Fruit fly (Drosophila melanogaster): ENCODE data around the gene Fpgs2.
A peak's percentile ranks its signal among the peaks of the same experiment; 100 is the strongest.

Gene Fpgs2

dm6 chr2L:3882172-3882571 is 31.9 kb downstream of the Fpgs2 start (continued):
- TF ChIP-seq Lpt (GFP tag; optimal IDR thresholded peaks at IDR 0.05) (peak; percentile 53), CG34406 (GFP tag; optimal IDR thresholded peaks at IDR 0.05) (peak; percentile 57), Hr38 (GFP tag; optimal IDR thresholded peaks at IDR 0.05) (peak; percentile 32), CG15336 (GFP tag; IDR thresholded peaks at IDR 0.05) (peak; percentile 89), Eip75B (GFP tag; optimal IDR thresholded peaks at IDR 0.05) (peak; percentile 57), Met (GFP tag; optimal IDR thresholded peaks at IDR 0.05) (peak; percentile 64), CG10669 (GFP tag; optimal IDR thresholded peaks at IDR 0.05) (peak; percentile 54), CG6854 (GFP tag; optimal IDR thresholded peaks at IDR 0.05) (no peak), ss (GFP tag; optimal IDR thresholded peaks at IDR 0.05) (peak; percentile 36 to 84), CG6276 (GFP tag; optimal IDR thresholded peaks at IDR 0.05) (peak; percentile 60), achi (GFP tag; optimal IDR thresholded peaks at IDR 0.05) (peak; percentile 61), CG10631 (GFP tag; optimal IDR thresholded peaks at IDR 0.05) (peak; percentile 75), Sox14 (GFP tag; optimal IDR thresholded peaks at IDR 0.05) (peak; percentile 75), Eip78C (GFP tag) (peak; percentile 90), CG6163 (GFP tag; IDR thresholded peaks at IDR 0.05) (peak; percentile 85), dsx (GFP tag; optimal IDR thresholded peaks at IDR 0.05; ENCODE audit: poor library complexity, severe bottlenecking) (peak; percentile 40), CG9139 (GFP tag; optimal IDR thresholded peaks at IDR 0.05) (no peak), Ets96B (tag; optimal IDR thresholded peaks at IDR 0.05) (peak; percentile 44), Smox (GFP tag; optimal IDR thresholded peaks at IDR 0.05) (peak; percentile 66), CG3032 (tag; optimal IDR thresholded peaks at IDR 0.05) (peak; percentile 51), Hr4 (GFP tag; optimal IDR thresholded peaks at IDR 0.05) (peak; percentile 82), Eip93F (GFP tag; optimal IDR thresholded peaks at IDR 0.05) (no peak), CG8632 (GFP tag; optimal IDR thresholded peaks at IDR 0.05) (peak; percentile 46), fkh (GFP tag; optimal IDR thresholded peaks at IDR 0.05) (no peak), cyc (GFP tag; optimal IDR thresholded peaks at IDR 0.05) (peak; percentile 61), lz (GFP tag; optimal IDR thresholded peaks at IDR 0.05) (peak; percentile 67), pdm3 (GFP tag; optimal IDR thresholded peaks at IDR 0.05) (peak; percentile 74), Hr39 (GFP tag; optimal IDR thresholded peaks at IDR 0.05) (peak; percentile 72), spab (GFP tag; optimal IDR thresholded peaks at IDR 0.05) (peak; percentile 46)

dm6 chr2L:3881164-3881563 is 32.9 kb downstream of the Fpgs2 start:
- peak; percentile 52; the same call in 1 of the 2 replicates for TF ChIP-seq CG11294 (GFP tag; IDR thresholded peaks at IDR 0.05)
- TF ChIP-seq salr (GFP tag; optimal IDR thresholded peaks at IDR 0.05) = peak in 1 of 2 experiments; percentile 41
- TF ChIP-seq CG8319 (GFP tag; optimal IDR thresholded peaks at IDR 0.05) = no peak
- TF ChIP-seq Sox14 (GFP tag; optimal IDR thresholded peaks at IDR 0.05) = peak; percentile 48
- peak; percentile 83 for TF ChIP-seq CG32006 (GFP tag; optimal IDR thresholded peaks at IDR 0.05)
- peak; percentile 25 for TF ChIP-seq vri (GFP tag; optimal IDR thresholded peaks at IDR 0.05)
- TF ChIP-seq CG6276 (GFP tag; optimal IDR thresholded peaks at IDR 0.05) = peak; percentile 52
- TF ChIP-seq CG6163 (GFP tag; IDR thresholded peaks at IDR 0.05) = peak; percentile 76
- no peak for TF ChIP-seq CG34406 (GFP tag; optimal IDR thresholded peaks at IDR 0.05)
- peak; percentile 81 for TF ChIP-seq CG15336 (GFP tag; IDR thresholded peaks at IDR 0.05)
- TF ChIP-seq Eip75B (GFP tag; optimal IDR thresholded peaks at IDR 0.05) = no peak
- peak; percentile 48 for TF ChIP-seq Hr39 (GFP tag; optimal IDR thresholded peaks at IDR 0.05)
- peak; percentile 52 for TF ChIP-seq acj6 (GFP tag; optimal IDR thresholded peaks at IDR 0.05)
- TF ChIP-seq net (GFP tag; optimal IDR thresholded peaks at IDR 0.05) = peak; percentile 35
- TF ChIP-seq topi (GFP tag; optimal IDR thresholded peaks at IDR 0.05) = peak; percentile 11
- TF ChIP-seq Sox102F (GFP tag; optimal IDR thresholded peaks at IDR 0.05) = peak; percentile 25
- TF ChIP-seq cyc (GFP tag; optimal IDR thresholded peaks at IDR 0.05) = no peak
- no peak for TF ChIP-seq CG11762 (GFP tag; optimal IDR thresholded peaks at IDR 0.05; ENCODE audit: insufficient read depth)
- no peak for TF ChIP-seq dsx (GFP tag; optimal IDR thresholded peaks at IDR 0.05; ENCODE audit: poor library complexity, severe bottlenecking)
- TF ChIP-seq CG16779 (tag; optimal IDR thresholded peaks at IDR 0.05) = no peak
- peak; percentile 15 for TF ChIP-seq CG31627 (GFP tag; optimal IDR thresholded peaks at IDR 0.05)
- no peak for TF ChIP-seq Ets21C (GFP tag; optimal IDR thresholded peaks at IDR 0.05)
- peak; percentile 64 for TF ChIP-seq Eip78C (GFP tag)
- TF ChIP-seq svp (GFP tag) = peak; percentile 50
- TF ChIP-seq CG6854 (GFP tag; optimal IDR thresholded peaks at IDR 0.05) = no peak
- peak; percentile 36 for TF ChIP-seq Lpt (GFP tag; optimal IDR thresholded peaks at IDR 0.05)
- TF ChIP-seq ss (GFP tag; optimal IDR thresholded peaks at IDR 0.05) = no peak
- peak; percentile 67 for TF ChIP-seq dac (GFP tag; optimal IDR thresholded peaks at IDR 0.05)
- TF ChIP-seq CG3919 (GFP tag; optimal IDR thresholded peaks at IDR 0.05) = peak; percentile 40
- peak; percentile 77 for TF ChIP-seq eg (GFP tag; IDR thresholded peaks at IDR 0.05)
- TF ChIP-seq CG8119 (GFP tag; IDR thresholded peaks at IDR 0.05) = peak; percentile 90
- no peak for TF ChIP-seq CG8632 (GFP tag; optimal IDR thresholded peaks at IDR 0.05)
- TF ChIP-seq CG6808 (GFP tag; optimal IDR thresholded peaks at IDR 0.05) = no peak
- no peak for TF ChIP-seq spab (GFP tag; optimal IDR thresholded peaks at IDR 0.05)
- TF ChIP-seq fkh (GFP tag; optimal IDR thresholded peaks at IDR 0.05) = no peak

Data from whole organism, prepupa.